Fruit fly (Drosophila melanogaster): ENCODE data around the gene CG32236.

The CG32236 gene

dm6 chr3L:4687133-4687532 lies 19.9 kb upstream of the CG32236 start, which contains the start of gene axo:
TSS of gene axo (minus strand) at chr3L:4687317.
- TF ChIP-seq CTCF (optimal IDR thresholded peaks at IDR 0.05) (no peak), CG8478 (optimal IDR thresholded peaks at IDR 0.05) (no peak)

dm6 chr3L:4686609-4687008 lies 19.4 kb upstream of the CG32236 start:
- TF ChIP-seq CTCF (optimal IDR thresholded peaks at IDR 0.05) = no peak
- TF ChIP-seq CG8478 (optimal IDR thresholded peaks at IDR 0.05) = no peak

dm6 chr3L:4686050-4686449 lies 18.9 kb upstream of the CG32236 start:
- TF ChIP-seq CG8478 (optimal IDR thresholded peaks at IDR 0.05) (no peak), CTCF (optimal IDR thresholded peaks at IDR 0.05) (no peak)

DNA sequence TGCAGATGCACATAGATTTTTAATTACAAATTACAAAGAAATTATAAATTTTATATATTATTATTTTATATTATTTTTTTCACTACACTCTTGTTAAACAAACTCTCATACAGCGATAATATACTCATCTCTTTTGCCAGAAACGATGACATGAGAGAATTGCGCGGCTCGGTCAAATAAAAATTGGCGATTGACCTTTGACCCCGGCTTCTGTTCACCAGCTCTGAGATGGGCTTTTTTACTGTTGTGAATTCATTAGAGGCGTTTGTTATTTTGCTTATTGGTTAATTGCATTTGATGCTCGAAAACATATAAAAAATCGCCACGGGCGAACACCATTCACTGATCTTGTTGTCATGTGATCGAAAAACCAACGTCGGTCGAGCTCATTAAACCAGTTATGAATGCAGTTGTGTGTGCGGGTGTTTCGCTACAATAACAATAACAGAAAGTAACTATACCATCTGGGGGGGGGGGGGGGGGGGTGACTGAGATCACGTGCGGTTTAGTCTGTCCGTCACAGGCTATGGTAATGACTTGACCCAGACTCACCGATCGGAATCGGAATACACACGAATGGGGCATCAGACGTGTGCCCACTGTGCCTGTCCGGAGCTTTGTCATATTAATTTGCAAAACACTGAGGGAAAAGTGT lies 17.6 kb upstream of the CG32236 start:
- TF ChIP-seq CTCF (optimal IDR thresholded peaks at IDR 0.05) = no peak
- no peak for TF ChIP-seq CG8478 (optimal IDR thresholded peaks at IDR 0.05)

DNA sequence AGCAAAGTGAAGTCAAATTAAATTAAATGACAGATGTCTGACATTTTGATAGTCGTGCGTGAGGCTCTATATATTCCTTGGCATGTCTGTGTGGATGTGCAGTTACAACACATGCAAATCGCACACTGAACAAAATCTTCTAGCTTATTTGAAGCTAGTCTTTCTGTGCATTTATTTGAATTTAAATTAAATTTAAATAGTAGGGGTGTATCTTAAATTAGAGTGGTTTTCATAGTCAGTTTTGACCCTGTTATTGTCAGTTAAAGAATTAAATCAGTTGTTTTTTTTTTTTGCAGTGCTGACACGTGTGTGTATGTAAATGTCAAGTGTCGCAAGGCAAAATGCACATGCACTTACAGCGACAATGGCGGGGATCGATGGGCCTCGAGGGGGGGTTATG lies 11.9 kb upstream of the CG32236 start:
- no peak for TF ChIP-seq CG8478 (optimal IDR thresholded peaks at IDR 0.05)
- no peak for TF ChIP-seq CTCF (optimal IDR thresholded peaks at IDR 0.05)

DNA sequence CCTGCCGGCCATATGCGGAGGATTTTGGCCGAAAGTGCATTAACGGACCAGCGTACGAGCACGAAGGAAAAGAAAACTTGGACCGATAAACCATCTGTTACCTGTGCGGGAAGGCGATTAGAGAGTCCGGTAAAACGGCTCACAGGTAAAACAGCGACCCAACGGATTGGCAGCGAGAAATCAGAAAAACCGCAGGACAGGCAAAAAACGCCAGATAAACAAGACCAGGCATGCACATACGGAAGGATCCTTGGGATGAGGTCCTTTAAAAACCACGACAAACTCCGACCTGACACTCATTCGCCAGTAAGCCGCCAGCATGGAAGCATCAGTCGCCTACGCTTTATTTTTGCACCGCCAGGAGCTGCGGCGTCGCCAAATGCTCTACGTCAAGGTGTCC lies 10.3 kb upstream of the CG32236 start, which contains the start of gene CG34266:
Gene CG34266, plus strand, starts transcription at position 301 of the 400 bp plus-strand sequence.
- TF ChIP-seq CTCF (optimal IDR thresholded peaks at IDR 0.05) (no peak), CG8478 (optimal IDR thresholded peaks at IDR 0.05) (no peak)

dm6 chr3L:4647976-4648375 lies 19.2 kb downstream of the CG32236 start, which contains the start of gene TTLL1B:
TSS of gene TTLL1B (plus strand) at chr3L:4648276.
- TF ChIP-seq CG8478 (optimal IDR thresholded peaks at IDR 0.05) (no peak), CTCF (optimal IDR thresholded peaks at IDR 0.05) (no peak)

dm6 chr3L:4634689-4635088 lies 32.5 kb downstream of the CG32236 start, which contains the start of gene CG13716:
TSS of gene CG13716 (minus strand) at chr3L:4634789.
- TF ChIP-seq CTCF (optimal IDR thresholded peaks at IDR 0.05) = no peak
- no peak for TF ChIP-seq CG8478 (optimal IDR thresholded peaks at IDR 0.05)

dm6 chr3L:4627012-4627411 lies 40.2 kb downstream of the CG32236 start:
- TF ChIP-seq CTCF (optimal IDR thresholded peaks at IDR 0.05) (no peak), CG8478 (optimal IDR thresholded peaks at IDR 0.05) (no peak)

DNA sequence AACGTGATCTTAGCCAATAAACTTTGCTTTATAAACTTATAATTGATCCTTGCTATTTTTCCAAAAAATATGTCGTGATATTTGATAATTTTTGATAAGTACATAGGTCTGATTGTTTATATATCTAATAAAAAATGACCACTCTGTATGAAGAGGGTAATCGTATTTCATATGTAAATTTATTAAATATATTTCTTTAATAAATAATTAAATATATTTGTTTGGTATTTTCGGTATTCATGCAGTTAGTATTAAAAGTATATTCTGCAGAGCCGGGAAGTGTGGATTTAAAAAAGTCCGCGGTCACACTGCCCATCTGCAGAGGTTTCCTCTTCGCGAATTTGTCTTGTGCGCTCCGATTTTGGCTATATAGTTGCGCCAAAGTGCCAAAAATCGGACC lies 40.8 kb downstream of the CG32236 start, which contains the start of gene HDAC1:
Gene HDAC1, plus strand, starts transcription at position 301 of the 400 bp plus-strand sequence.
- TF ChIP-seq CG8478 (optimal IDR thresholded peaks at IDR 0.05) (no peak), CTCF (optimal IDR thresholded peaks at IDR 0.05) (no peak)

dm6 chr3L:4625387-4626386 lies 41.5 kb downstream of the CG32236 start, which contains the start of gene Src64B:
TSS of gene Src64B (minus strand) at chr3L:4626196.
- TF ChIP-seq CG8478 (optimal IDR thresholded peaks at IDR 0.05) (no peak), CTCF (optimal IDR thresholded peaks at IDR 0.05) (peak in 1 of 2 experiments; percentile 56)

- TF ChIP-seq CG8478 (optimal IDR thresholded peaks at IDR 0.05) (no peak), CTCF (optimal IDR thresholded peaks at IDR 0.05) (no peak)
Measured at dm6 chr3L:4624371-4625154, 42.6 kb downstream of the CG32236 start.

DNA sequence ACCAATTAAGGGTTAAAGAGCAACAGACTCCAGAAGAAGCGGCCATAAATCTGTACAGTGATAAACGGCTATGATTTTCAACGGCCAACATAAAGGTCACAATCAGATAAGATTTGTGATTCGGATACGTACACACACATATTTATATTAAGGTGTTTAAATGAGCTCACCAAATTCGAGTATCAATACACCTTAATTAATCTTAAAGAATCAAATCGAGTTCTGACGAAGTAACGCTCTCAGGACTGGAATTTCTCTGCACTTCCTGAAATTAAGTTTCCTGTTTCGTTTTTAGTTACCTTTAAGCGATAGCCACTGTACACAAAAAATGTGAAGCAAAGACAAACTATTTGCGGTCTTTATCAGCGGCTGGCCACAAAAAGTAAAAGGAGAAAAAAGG lies 43.3 kb downstream of the CG32236 start:
- TF ChIP-seq CTCF (optimal IDR thresholded peaks at IDR 0.05) = no peak
- TF ChIP-seq CG8478 (optimal IDR thresholded peaks at IDR 0.05) = no peak

- no peak for TF ChIP-seq CG8478 (optimal IDR thresholded peaks at IDR 0.05)
- no peak for TF ChIP-seq CTCF (optimal IDR thresholded peaks at IDR 0.05)
Measured at dm6 chr3L:4623035-4623580, 44.1 kb downstream of the CG32236 start.
